Fruit fly (Drosophila melanogaster) whole organism, embryonic: ENCODE measurements around the gene stas.

Experiments used
- Adf1 ChIP-seq: fragments of 200-800 bp; sonication (Bioruptor generic); IDR thresholded peaks from 2 replicates; pipeline ENCODE4 v1.3.6; 2022; ENCODE audit warnings: missing biosample characterization, missing genetic modification characterization
- Awh ChIP-seq: fragments of 200-800 bp; sonication (Bioruptor generic); IDR thresholded peaks from 2 replicates; pipeline ENCODE4, ENCODE4 v1.3.6; 2022; ENCODE audit warnings: missing biosample characterization, missing genetic modification characterization
- B-H2 ChIP-seq: fragments of 200-800 bp; sonication (Bioruptor generic); optimal IDR thresholded peaks from 2 replicates; lab custom pipeline; 2018; ENCODE audit warnings: missing biosample characterization, mild to moderate bottlenecking, missing genetic modification characterization
- Bteb2 ChIP-seq: fragments of 200-800 bp; sonication (Bioruptor generic); optimal IDR thresholded peaks from 2 replicates; lab custom pipeline; 2016; ENCODE audit warnings: missing biosample characterization, missing genetic modification characterization
- CG1024 ChIP-seq: fragments of 200-800 bp; sonication (Bioruptor generic); IDR thresholded peaks from 2 replicates; pipeline ENCODE4 v1.3.6; 2022; ENCODE audit warnings: missing biosample characterization, missing genetic modification characterization
- CG11696 ChIP-seq: fragments of 200-800 bp; sonication (Bioruptor generic); IDR thresholded peaks from 2 replicates; pipeline ENCODE4 v1.3.6; 2022; ENCODE audit warnings: missing biosample characterization, missing genetic modification characterization
- CG13894 ChIP-seq: fragments of 200-800 bp; sonication (Bioruptor generic); optimal IDR thresholded peaks from 3 replicates; lab custom pipeline; 2018; ENCODE audit warnings: missing biosample characterization, mild to moderate bottlenecking, missing genetic modification characterization, moderate library complexity
- CG14710 ChIP-seq: fragments of 200-800 bp; sonication (Bioruptor generic); optimal IDR thresholded peaks from 3 replicates; lab custom pipeline; 2019; ENCODE audit warnings: missing biosample characterization, mild to moderate bottlenecking, missing genetic modification characterization, moderate library complexity
- CG15011 ChIP-seq: fragments of 200-800 bp; sonication (Bioruptor generic); optimal IDR thresholded peaks from 3 replicates; lab custom pipeline; 2018; ENCODE audit warnings: missing biosample characterization, mild to moderate bottlenecking, missing genetic modification characterization
- CG15269 ChIP-seq: fragments of 200-800 bp; sonication (Bioruptor generic); optimal IDR thresholded peaks from 2 replicates; lab custom pipeline; 2018; ENCODE audit warnings: missing biosample characterization, mild to moderate bottlenecking, missing genetic modification characterization, moderate library complexity
- CG15514 ChIP-seq: fragments of 200-800 bp; sonication (Bioruptor generic); optimal IDR thresholded peaks from 3 replicates; lab custom pipeline; 2017; ENCODE audit warnings: missing biosample characterization, missing genetic modification characterization, mild to moderate bottlenecking, moderate library complexity, missing genetic modification reagents
- CG1603 ChIP-seq: fragments of 200-800 bp; sonication (Bioruptor generic); optimal IDR thresholded peaks from 2 replicates; lab custom pipeline; 2019; ENCODE audit warnings: missing biosample characterization, mild to moderate bottlenecking, missing genetic modification characterization, moderate library complexity
- CG17829 ChIP-seq: fragments of 200-800 bp; optimal IDR thresholded peaks from 2 replicates; lab custom pipeline; 2019; ENCODE audit warnings: missing biosample characterization, mild to moderate bottlenecking, missing genetic modification characterization, moderate library complexity
- CG18764 ChIP-seq: fragments of 200-800 bp; sonication (Bioruptor generic); optimal IDR thresholded peaks from 3 replicates; lab custom pipeline; 2016; ENCODE audit warnings: missing biosample characterization, missing genetic modification characterization
- CG2678 ChIP-seq: fragments of 200-800 bp; sonication (Bioruptor generic); optimal IDR thresholded peaks from 3 replicates; lab custom pipeline; 2019; ENCODE audit warnings: missing biosample characterization, mild to moderate bottlenecking, missing genetic modification characterization, moderate library complexity
- CG3065 ChIP-seq: fragments of 200-800 bp; sonication (Bioruptor generic); optimal IDR thresholded peaks from 2 replicates; lab custom pipeline; 2016; ENCODE audit warnings: missing biosample characterization, missing genetic modification characterization
- CG31441 ChIP-seq: fragments of 200-800 bp; sonication (Bioruptor generic); IDR thresholded peaks from 2 replicates; pipeline ENCODE4 v1.3.6; 2022; ENCODE audit warnings: missing biosample characterization, missing genetic modification characterization
- CG3407 ChIP-seq: fragments of 200-800 bp; sonication (Bioruptor generic); optimal IDR thresholded peaks from 2 replicates; lab custom pipeline; 2018; ENCODE audit warnings: missing biosample characterization, mild to moderate bottlenecking, missing genetic modification characterization
- CG3995 ChIP-seq: fragments of 200-800 bp; sonication (Bioruptor generic); optimal IDR thresholded peaks from 3 replicates; lab custom pipeline; 2016; ENCODE audit warnings: missing biosample characterization, missing genetic modification characterization
- CG6175 ChIP-seq: fragments of 200-800 bp; sonication (Bioruptor generic); IDR thresholded peaks from 3 replicates; pipeline ENCODE4 v1.3.6; 2022; ENCODE audit warnings: missing biosample characterization, missing genetic modification characterization
- CG8388 ChIP-seq: fragments of 200-800 bp; sonication (Bioruptor generic); optimal IDR thresholded peaks from 2 replicates; lab custom pipeline; 2019; ENCODE audit warnings: missing biosample characterization, mild to moderate bottlenecking, missing genetic modification characterization, moderate library complexity
- CG9797 ChIP-seq: fragments of 200-800 bp; sonication (Bioruptor generic); optimal IDR thresholded peaks from 3 replicates; lab custom pipeline; 2018; ENCODE audit warnings: missing biosample characterization, mild to moderate bottlenecking, missing genetic modification characterization
- CG9932 ChIP-seq: fragments of 200-800 bp; sonication (Bioruptor generic); IDR thresholded peaks from 2 replicates; pipeline ENCODE4 v1.3.6; 2022; ENCODE audit warnings: missing biosample characterization, missing genetic modification characterization
- Dp ChIP-seq: fragments of 200-800 bp; sonication (Bioruptor generic); optimal IDR thresholded peaks from 2 replicates; lab custom pipeline; 2018; ENCODE audit warnings: missing biosample characterization, mild to moderate bottlenecking, missing genetic modification characterization, moderate library complexity
- E2f2 ChIP-seq: fragments of 200-800 bp; sonication (Bioruptor generic); IDR thresholded peaks from 2 replicates; pipeline ENCODE4 v1.3.6; 2022; ENCODE audit warnings: missing biosample characterization, missing genetic modification characterization
- Fer2 ChIP-seq: fragments of 200-800 bp; sonication (Bioruptor generic); optimal IDR thresholded peaks from 2 replicates; lab custom pipeline; 2018; ENCODE audit warnings: missing biosample characterization, mild to moderate bottlenecking, missing genetic modification characterization, moderate library complexity
- NK7.1 ChIP-seq: fragments of 200-800 bp; sonication (Bioruptor generic); optimal IDR thresholded peaks from 3 replicates; lab custom pipeline; 2016; ENCODE audit warnings: missing biosample characterization, missing genetic modification characterization
- Ssrp ChIP-seq: fragments of 200-800 bp; sonication (Bioruptor generic); optimal IDR thresholded peaks from 2 replicates; lab custom pipeline; 2018; ENCODE audit warnings: missing biosample characterization, mild to moderate bottlenecking, missing genetic modification characterization, moderate library complexity
- bsh ChIP-seq, 2 experiments: fragments of 200-800 bp; sonication (Bioruptor generic); optimal IDR thresholded peaks; 2 replicates each; lab custom pipeline; 2017 to 2018; ENCODE audit warnings: mild to moderate bottlenecking in 2 of 2, missing biosample characterization in 2 of 2, missing genetic modification characterization in 2 of 2, moderate library complexity in 1 of 2
- cato ChIP-seq: fragments of 200-800 bp; sonication (Bioruptor generic); optimal IDR thresholded peaks from 2 replicates; lab custom pipeline; 2016; ENCODE audit warnings: missing biosample characterization, missing genetic modification characterization, borderline replicate concordance
- crol ChIP-seq: fragments of 200-800 bp; sonication (Bioruptor generic); IDR thresholded peaks from 2 replicates; pipeline ENCODE4 v1.3.6; 2022; ENCODE audit warnings: missing biosample characterization, missing genetic modification characterization
- ewg ChIP-seq: fragments of 200-800 bp; sonication (Bioruptor generic); optimal IDR thresholded peaks from 3 replicates; lab custom pipeline; 2017; ENCODE audit warnings: mild to moderate bottlenecking, missing biosample characterization, missing genetic modification reagents, missing genetic modification characterization
- exex ChIP-seq: fragments of 200-800 bp; sonication (Bioruptor generic); optimal IDR thresholded peaks from 4 replicates; lab custom pipeline; 2018; ENCODE audit warnings: missing biosample characterization, mild to moderate bottlenecking, missing genetic modification characterization, moderate library complexity
- fd102C ChIP-seq: fragments of 200-800 bp; sonication (Bioruptor generic); optimal IDR thresholded peaks from 2 replicates; lab custom pipeline; 2018; ENCODE audit warnings: missing biosample characterization, mild to moderate bottlenecking, missing genetic modification characterization, moderate library complexity
- fru ChIP-seq: fragments of >200 bp; optimal IDR thresholded peaks from 2 replicates; lab custom pipeline; 2017
- gcm ChIP-seq: fragments of 200-800 bp; sonication (Bioruptor generic); optimal IDR thresholded peaks from 2 replicates; lab custom pipeline; 2019; ENCODE audit warnings: missing biosample characterization, mild to moderate bottlenecking, missing genetic modification characterization, moderate library complexity
- gfzf ChIP-seq: fragments of 200-800 bp; sonication (Bioruptor generic); optimal IDR thresholded peaks from 2 replicates; lab custom pipeline; 2016; ENCODE audit warnings: missing biosample characterization, mild to moderate bottlenecking, missing genetic modification characterization, moderate library complexity
- gsb ChIP-seq: fragments of 200-800 bp; sonication (Bioruptor generic); IDR thresholded peaks from 2 replicates; pipeline ENCODE4 v1.3.6; 2022; ENCODE audit warnings: missing biosample characterization, missing genetic modification characterization
- lmd ChIP-seq: fragments of 200-800 bp; sonication (Bioruptor generic); IDR thresholded peaks from 2 replicates; pipeline ENCODE4 v1.3.6; 2022; ENCODE audit warnings: missing biosample characterization, missing genetic modification characterization
- mld ChIP-seq: fragments of 200-800 bp; sonication (Bioruptor generic); IDR thresholded peaks from 3 replicates; pipeline ENCODE4 v1.3.6; 2022; ENCODE audit warnings: missing biosample characterization, missing genetic modification characterization; ENCODE audit not compliant: partially characterized antibody
- odd ChIP-seq: fragments of 200-800 bp; sonication (Bioruptor generic); optimal IDR thresholded peaks from 2 replicates; lab custom pipeline; 2017; ENCODE audit warnings: missing biosample characterization, mild to moderate bottlenecking, missing genetic modification characterization
- onecut ChIP-seq: fragments of 200-800 bp; sonication (Bioruptor generic); IDR thresholded peaks from 2 replicates; pipeline ENCODE4 v1.3.6; 2022; ENCODE audit warnings: missing biosample characterization, missing genetic modification characterization
- otp ChIP-seq: fragments of 200-800 bp; sonication (Bioruptor generic); IDR thresholded peaks from 3 replicates; pipeline ENCODE4, ENCODE4 v1.3.6; 2022; ENCODE audit warnings: missing biosample characterization, missing genetic modification characterization
- pita ChIP-seq: fragments of 200-800 bp; sonication (Bioruptor generic); optimal IDR thresholded peaks from 2 replicates; lab custom pipeline; 2017; ENCODE audit warnings: missing biosample characterization, mild to moderate bottlenecking, missing genetic modification characterization
- psq ChIP-seq: fragments of 200-800 bp; sonication (Bioruptor generic); optimal IDR thresholded peaks from 2 replicates; lab custom pipeline; 2017; ENCODE audit warnings: missing biosample characterization, missing genetic modification characterization
- schlank ChIP-seq: fragments of 200-800 bp; sonication (Bioruptor generic); optimal IDR thresholded peaks from 2 replicates; lab custom pipeline; 2018; ENCODE audit warnings: missing biosample characterization, mild to moderate bottlenecking, missing genetic modification characterization
- sisA ChIP-seq: fragments of 200-800 bp; sonication (Bioruptor generic); IDR thresholded peaks from 2 replicates; pipeline ENCODE4 v1.3.6; 2022; ENCODE audit warnings: missing biosample characterization, missing genetic modification characterization
- slp2 ChIP-seq: fragments of 200-800 bp; sonication (Bioruptor generic); optimal IDR thresholded peaks from 2 replicates; lab custom pipeline; 2016; ENCODE audit warnings: missing biosample characterization, missing genetic modification characterization
- sug ChIP-seq: fragments of 200-800 bp; optimal IDR thresholded peaks from 2 replicates; lab custom pipeline; 2019; ENCODE audit warnings: missing biosample characterization, mild to moderate bottlenecking, missing genetic modification characterization, moderate library complexity
- yki ChIP-seq: fragments of >200 bp; optimal IDR thresholded peaks from 3 replicates; lab custom pipeline; 2018
- zen ChIP-seq: fragments of 200-800 bp; sonication (Bioruptor generic); optimal IDR thresholded peaks from 3 replicates; lab custom pipeline; 2018; ENCODE audit warnings: missing biosample characterization, mild to moderate bottlenecking, missing genetic modification characterization, moderate library complexity

The stas gene

dm6 chrX:17629317-17629716 lies 1.6 kb upstream of the stas start, which contains the start of gene CG8326 (continued):
- peak; percentile 30 for TF ChIP-seq CG9797 (GFP tag; lab: Kevin White, UChicago)
- peak; percentile 22; the same call in 1 of the 2 replicates for TF ChIP-seq onecut (GFP tag; lab: Robert Waterston, UW)
- TF ChIP-seq Dp = peak; percentile 69
- TF ChIP-seq zen (tag; lab: Kevin White, UChicago) = peak; percentile 4
- no peak for TF ChIP-seq CG9932
- peak; percentile 7 for TF ChIP-seq CG14710 (tag; lab: Kevin White, UChicago)
- no peak for TF ChIP-seq odd (GFP tag; lab: Kevin White, UChicago)
- TF ChIP-seq CG1603 (tag; lab: Kevin White, UChicago) = peak; percentile 14
- peak; percentile 42 for TF ChIP-seq exex (tag; lab: Kevin White, UChicago)
- TF ChIP-seq pita (GFP tag; lab: Kevin White, UChicago) = peak; percentile 22
- no peak for TF ChIP-seq NK7.1 (GFP tag; lab: Kevin White, UChicago)
- peak; percentile 75 for TF ChIP-seq E2f2 (GFP tag; lab: Robert Waterston, UW)
- no peak for TF ChIP-seq mld (GFP tag; lab: Robert Waterston, UW)
- TF ChIP-seq gfzf (GFP tag; lab: Kevin White, UChicago) = peak; percentile 62
- no peak for TF ChIP-seq lmd (GFP tag; lab: Robert Waterston, UW)
- TF ChIP-seq CG3407 = no peak
- no peak for TF ChIP-seq Bteb2 (GFP tag; lab: Kevin White, UChicago)
- TF ChIP-seq CG17829 = no peak
- TF ChIP-seq bsh (GFP tag; optimal IDR thresholded peaks at IDR 0.05; lab: Kevin White, UChicago) = no peak
- peak; percentile 15 for TF ChIP-seq CG15514 (GFP tag; lab: Kevin White, UChicago)

DNA sequence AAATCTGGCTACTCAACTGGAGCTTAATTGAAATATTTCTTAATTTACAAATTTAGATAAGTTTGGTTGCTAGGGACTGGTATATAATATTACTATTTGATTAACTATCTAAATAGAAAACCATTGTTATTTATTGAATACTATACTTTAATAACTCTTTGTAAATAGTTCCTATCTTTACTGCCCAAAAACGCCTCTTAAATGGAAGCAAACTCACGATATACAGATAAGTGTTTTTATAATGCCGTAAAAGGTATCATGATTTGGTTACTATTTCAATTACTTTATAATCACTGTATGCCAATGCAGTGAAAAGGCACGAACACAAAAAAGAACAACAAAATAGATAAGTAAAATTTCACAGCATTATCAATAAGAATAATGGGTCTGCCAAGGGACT lies 1.9 kb downstream of the stas start:
- TF ChIP-seq gcm (GFP tag; lab: Kevin White, UChicago) (peak; percentile 12), otp (no peak), slp2 (no peak), CG31441 (GFP tag; lab: Robert Waterston, UW) (0 out of 2 replicates have a peak, but pooled peaks have one; percentile 18), gsb (GFP tag; lab: Robert Waterston, UW) (no peak), schlank (tag; lab: Kevin White, UChicago) (no peak), bsh (GFP tag; optimal IDR thresholded peaks at IDR 0.05; lab: Kevin White, UChicago) (no peak), cato (GFP tag; lab: Kevin White, UChicago) (no peak), sisA (GFP tag; lab: Robert Waterston, UW) (no peak), CG11696 (no peak), B-H2 (GFP tag; lab: Kevin White, UChicago) (peak; percentile 7), CG15269 (tag; lab: Kevin White, UChicago) (peak; percentile 35), CG6175 (no peak), CG8388 (GFP tag; lab: Kevin White, UChicago) (no peak), fd102C (GFP tag; lab: Kevin White, UChicago) (no peak), CG1024 (GFP tag; lab: Robert Waterston, UW) (no peak), CG3995 (GFP tag; lab: Kevin White, UChicago) (no peak), fru (no peak), Awh (GFP tag; lab: Robert Waterston, UW) (no peak), Ssrp (no peak), Adf1 (GFP tag; lab: Robert Waterston, UW) (no peak), crol (no peak), CG13894 (tag; lab: Kevin White, UChicago) (peak; percentile 46), CG2678 (tag; lab: Kevin White, UChicago) (peak; percentile 43), psq (GFP tag; lab: Kevin White, UChicago) (no peak), Fer2 (tag; lab: Kevin White, UChicago) (no peak), CG3065 (no peak), ewg (GFP tag; lab: Kevin White, UChicago) (no peak), yki (lab: Kevin White, UChicago) (no peak), CG18764 (GFP tag; lab: Kevin White, UChicago) (no peak), CG15011 (GFP tag; lab: Kevin White, UChicago) (no peak), sug (peak; percentile 32)
